Fruit fly (Drosophila melanogaster) whole organism, embryonic: ENCODE results near the gene CG12521.

ENCODE experiments used
- Adf1 ChIP-seq: fragments of 200-800 bp; sonication (Bioruptor generic); IDR thresholded peaks from 2 replicates; pipeline ENCODE4 v1.3.6; 2022; ENCODE audit warnings: missing biosample characterization, missing genetic modification characterization
- CG10267 ChIP-seq: fragments of 200-800 bp; sonication (Bioruptor generic); optimal IDR thresholded peaks from 2 replicates; lab custom pipeline; 2018; ENCODE audit warnings: missing biosample characterization, mild to moderate bottlenecking, missing genetic modification characterization, moderate library complexity
- CG10321 ChIP-seq: fragments of 200-800 bp; sonication (Bioruptor generic); IDR thresholded peaks from 2 replicates; pipeline ENCODE4 v1.3.6; 2022; ENCODE audit warnings: missing biosample characterization, missing genetic modification characterization
- CG11456 ChIP-seq: fragments of 200-800 bp; sonication (Bioruptor generic); IDR thresholded peaks from 3 replicates; pipeline ENCODE4 v1.3.6; 2022; ENCODE audit warnings: missing biosample characterization, missing genetic modification characterization
- CG11560 ChIP-seq: fragments of 200-800 bp; sonication (Bioruptor generic); IDR thresholded peaks from 3 replicates; pipeline ENCODE4 v1.3.6; 2022; ENCODE audit warnings: missing biosample characterization, missing genetic modification characterization
- CG12155 ChIP-seq: fragments of 200-800 bp; sonication (Bioruptor generic); optimal IDR thresholded peaks from 3 replicates; lab custom pipeline; 2016; ENCODE audit warnings: missing biosample characterization, missing genetic modification characterization
- CG14014 ChIP-seq: fragments of 200-800 bp; sonication (Bioruptor generic); IDR thresholded peaks from 2 replicates; pipeline ENCODE4 v1.3.6; 2022; ENCODE audit warnings: missing biosample characterization, missing genetic modification characterization
- CG14050 ChIP-seq: fragments of 200-800 bp; sonication (Bioruptor generic); IDR thresholded peaks from 3 replicates; pipeline ENCODE4 v1.3.6; 2022; ENCODE audit warnings: missing biosample characterization, missing genetic modification characterization
- CG1529 ChIP-seq: fragments of 200-800 bp; sonication (Bioruptor generic); optimal IDR thresholded peaks from 3 replicates; lab custom pipeline; 2018; ENCODE audit warnings: missing biosample characterization, missing genetic modification characterization
- CG15479 ChIP-seq: fragments of 200-800 bp; sonication (Bioruptor generic); optimal IDR thresholded peaks from 3 replicates; lab custom pipeline; 2019; ENCODE audit warnings: missing biosample characterization, mild to moderate bottlenecking, missing genetic modification characterization, moderate library complexity
- CG15514 ChIP-seq: fragments of 200-800 bp; sonication (Bioruptor generic); optimal IDR thresholded peaks from 3 replicates; lab custom pipeline; 2017; ENCODE audit warnings: missing biosample characterization, missing genetic modification characterization, mild to moderate bottlenecking, moderate library complexity, missing genetic modification reagents
- CG17385 ChIP-seq: fragments of 200-800 bp; sonication (Bioruptor generic); optimal IDR thresholded peaks from 3 replicates; lab custom pipeline; 2018; ENCODE audit warnings: missing biosample characterization, mild to moderate bottlenecking, missing genetic modification characterization
- CG17912 ChIP-seq: fragments of 200-800 bp; sonication (Bioruptor generic); optimal IDR thresholded peaks from 2 replicates; lab custom pipeline; 2018; ENCODE audit warnings: missing biosample characterization, mild to moderate bottlenecking, missing genetic modification characterization
- CG30403 ChIP-seq: fragments of 200-800 bp; sonication (Bioruptor generic); optimal IDR thresholded peaks from 3 replicates; lab custom pipeline; 2016; ENCODE audit warnings: missing biosample characterization, missing genetic modification characterization
- CG34224 ChIP-seq: fragments of 200-800 bp; sonication (Bioruptor generic); IDR thresholded peaks from 3 replicates; pipeline ENCODE4 v1.3.6; 2022; ENCODE audit warnings: missing biosample characterization, missing genetic modification characterization; ENCODE audit not compliant: partially characterized antibody
- CG34376 ChIP-seq: fragments of 200-800 bp; sonication (Bioruptor generic); optimal IDR thresholded peaks from 2 replicates; lab custom pipeline; 2018; ENCODE audit warnings: missing biosample characterization, mild to moderate bottlenecking, missing genetic modification characterization
- CG3995 ChIP-seq: fragments of 200-800 bp; sonication (Bioruptor generic); optimal IDR thresholded peaks from 3 replicates; lab custom pipeline; 2016; ENCODE audit warnings: missing biosample characterization, missing genetic modification characterization
- CG4617 ChIP-seq: fragments of 200-800 bp; sonication (Bioruptor generic); optimal IDR thresholded peaks from 3 replicates; lab custom pipeline; 2016; ENCODE audit warnings: missing biosample characterization, missing genetic modification characterization, borderline replicate concordance
- CG5180 ChIP-seq: fragments of 200-800 bp; sonication (Bioruptor generic); optimal IDR thresholded peaks from 3 replicates; lab custom pipeline; 2017; ENCODE audit warnings: missing biosample characterization, missing genetic modification characterization, mild to moderate bottlenecking, moderate library complexity, missing genetic modification reagents
- CG8388 ChIP-seq: fragments of 200-800 bp; sonication (Bioruptor generic); optimal IDR thresholded peaks from 2 replicates; lab custom pipeline; 2019; ENCODE audit warnings: missing biosample characterization, mild to moderate bottlenecking, missing genetic modification characterization, moderate library complexity
- CG9876 ChIP-seq: fragments of 200-800 bp; sonication (Bioruptor generic); optimal IDR thresholded peaks from 2 replicates; lab custom pipeline; 2016; ENCODE audit warnings: missing biosample characterization, missing genetic modification characterization
- CG9932 ChIP-seq: fragments of 200-800 bp; sonication (Bioruptor generic); IDR thresholded peaks from 2 replicates; pipeline ENCODE4 v1.3.6; 2022; ENCODE audit warnings: missing biosample characterization, missing genetic modification characterization
- Drgx ChIP-seq: fragments of 200-800 bp; sonication (Bioruptor generic); IDR thresholded peaks from 2 replicates; pipeline ENCODE4 v1.3.6; 2022; ENCODE audit warnings: missing biosample characterization, missing genetic modification characterization
- Eip74EF ChIP-seq, 2 experiments: fragments of 200-800 bp in 1 of 2; fragments of >200 bp in 1 of 2; sonication (Bioruptor generic) in 1 of 2; optimal IDR thresholded peaks; 2 replicates each; lab custom pipeline; 2017 to 2019; ENCODE audit warnings: missing biosample characterization in 2 of 2, missing genetic modification characterization in 2 of 2, mild to moderate bottlenecking in 1 of 2, moderate library complexity in 1 of 2
- HLH3B ChIP-seq: fragments of 200-800 bp; sonication (Bioruptor generic); IDR thresholded peaks from 2 replicates; pipeline ENCODE4 v1.3.6; 2022; ENCODE audit warnings: missing biosample characterization, missing genetic modification characterization
- Hr3 ChIP-seq: fragments of 200-800 bp; sonication (Bioruptor generic); optimal IDR thresholded peaks from 3 replicates; lab custom pipeline; 2016; ENCODE audit warnings: missing biosample characterization, missing genetic modification characterization
- Hr78 ChIP-seq, 2 experiments: fragments of 200-800 bp in 1 of 2; fragments of >200 bp in 1 of 2; sonication (Bioruptor generic) in 1 of 2; optimal IDR thresholded peaks; 2 replicates each; lab custom pipeline; 2017 to 2019; ENCODE audit warnings: missing biosample characterization in 2 of 2, missing genetic modification characterization in 2 of 2, mild to moderate bottlenecking in 1 of 2, moderate library complexity in 1 of 2
- Hsf ChIP-seq: fragments of 200-800 bp; sonication (Bioruptor generic); optimal IDR thresholded peaks from 3 replicates; lab custom pipeline; 2016; ENCODE audit warnings: missing biosample characterization, missing genetic modification characterization
- Max ChIP-seq: fragments of 200-800 bp; sonication (Bioruptor generic); optimal IDR thresholded peaks from 2 replicates; lab custom pipeline; 2016; ENCODE audit warnings: missing biosample characterization, mild to moderate bottlenecking, missing genetic modification characterization
- Mes4 ChIP-seq: fragments of 200-800 bp; sonication (Bioruptor generic); optimal IDR thresholded peaks from 2 replicates; lab custom pipeline; 2016; ENCODE audit warnings: missing biosample characterization, missing genetic modification characterization
- Scr ChIP-seq: fragments of 200-800 bp; sonication (Bioruptor generic); IDR thresholded peaks from 2 replicates; pipeline ENCODE4 v1.3.6; 2022; ENCODE audit warnings: missing biosample characterization, missing genetic modification characterization; ENCODE audit not compliant: partially characterized antibody
- Sry-β ChIP-seq: fragments of 200-800 bp; sonication (Bioruptor generic); optimal IDR thresholded peaks from 2 replicates; lab custom pipeline; 2018; ENCODE audit warnings: missing biosample characterization, mild to moderate bottlenecking, missing genetic modification characterization, moderate library complexity
- abd-A ChIP-seq: fragments of 200-800 bp; sonication (Bioruptor generic); optimal IDR thresholded peaks from 3 replicates; lab custom pipeline; 2019; ENCODE audit warnings: missing biosample characterization, mild to moderate bottlenecking, missing genetic modification characterization, moderate library complexity
- al ChIP-seq: fragments of 200-800 bp; sonication (Bioruptor generic); IDR thresholded peaks from 2 replicates; pipeline ENCODE4 v1.3.6; 2022; ENCODE audit warnings: missing biosample characterization, missing genetic modification characterization
- ara ChIP-seq: fragments of 200-800 bp; sonication (Bioruptor generic); IDR thresholded peaks from 2 replicates; pipeline ENCODE4 v1.3.6; 2022; ENCODE audit warnings: missing biosample characterization, missing genetic modification characterization
- cwo ChIP-seq: fragments of 200-800 bp; sonication (Bioruptor generic); optimal IDR thresholded peaks from 3 replicates; lab custom pipeline; 2017; ENCODE audit warnings: missing biosample characterization, missing genetic modification characterization, mild to moderate bottlenecking, moderate library complexity, missing genetic modification reagents
- esg ChIP-seq: fragments of 200-800 bp; sonication (Bioruptor generic); conservative IDR thresholded peaks from 2 replicates; pipeline ENCODE4 v1.3.6; 2022; ENCODE audit warnings: missing biosample characterization, missing genetic modification characterization
- gem ChIP-seq: fragments of 200-800 bp; sonication (Bioruptor generic); optimal IDR thresholded peaks from 2 replicates; lab custom pipeline; 2019; ENCODE audit warnings: missing biosample characterization, mild to moderate bottlenecking, missing genetic modification characterization, moderate library complexity
- grau ChIP-seq: fragments of 200-800 bp; optimal IDR thresholded peaks from 3 replicates; lab custom pipeline; 2019; ENCODE audit warnings: missing biosample characterization, mild to moderate bottlenecking, missing genetic modification characterization, moderate library complexity
- gro ChIP-seq: fragments of 200-800 bp; sonication (Bioruptor generic); optimal IDR thresholded peaks from 2 replicates; lab custom pipeline; 2016; ENCODE audit warnings: missing biosample characterization, missing genetic modification characterization
- kay ChIP-seq: fragments of 200-800 bp; sonication (Bioruptor generic); optimal IDR thresholded peaks from 2 replicates; lab custom pipeline; 2016; ENCODE audit warnings: missing biosample characterization, missing genetic modification characterization
- nerfin-1 ChIP-seq: fragments of 200-800 bp; sonication (Bioruptor generic); optimal IDR thresholded peaks from 3 replicates; lab custom pipeline; 2019; ENCODE audit warnings: missing biosample characterization, mild to moderate bottlenecking, missing genetic modification characterization, moderate library complexity
- org-1 ChIP-seq: fragments of 200-800 bp; sonication (Bioruptor generic); optimal IDR thresholded peaks from 2 replicates; lab custom pipeline; 2017; ENCODE audit warnings: missing biosample characterization, missing genetic modification characterization
- repo ChIP-seq: fragments of 200-800 bp; sonication (Bioruptor generic); optimal IDR thresholded peaks from 2 replicates; lab custom pipeline; 2016; ENCODE audit warnings: missing biosample characterization, missing genetic modification characterization
- row ChIP-seq: fragments of 200-800 bp; sonication (Bioruptor generic); IDR thresholded peaks from 3 replicates; pipeline ENCODE4 v1.3.6; 2022; ENCODE audit warnings: missing biosample characterization, missing genetic modification characterization
- sim ChIP-seq: fragments of 200-800 bp; sonication (Bioruptor generic); IDR thresholded peaks from 2 replicates; pipeline ENCODE4 v1.3.6; 2022; ENCODE audit warnings: missing biosample characterization, missing genetic modification characterization
- sqz ChIP-seq: fragments of 200-800 bp; sonication (Bioruptor generic); optimal IDR thresholded peaks from 3 replicates; lab custom pipeline; 2018; ENCODE audit warnings: missing biosample characterization, mild to moderate bottlenecking, missing genetic modification characterization
- usp ChIP-seq: fragments of >200 bp; optimal IDR thresholded peaks from 2 replicates; lab custom pipeline; 2017; ENCODE audit warnings: missing biosample characterization, missing genetic modification characterization

Gene CG12521

DNA sequence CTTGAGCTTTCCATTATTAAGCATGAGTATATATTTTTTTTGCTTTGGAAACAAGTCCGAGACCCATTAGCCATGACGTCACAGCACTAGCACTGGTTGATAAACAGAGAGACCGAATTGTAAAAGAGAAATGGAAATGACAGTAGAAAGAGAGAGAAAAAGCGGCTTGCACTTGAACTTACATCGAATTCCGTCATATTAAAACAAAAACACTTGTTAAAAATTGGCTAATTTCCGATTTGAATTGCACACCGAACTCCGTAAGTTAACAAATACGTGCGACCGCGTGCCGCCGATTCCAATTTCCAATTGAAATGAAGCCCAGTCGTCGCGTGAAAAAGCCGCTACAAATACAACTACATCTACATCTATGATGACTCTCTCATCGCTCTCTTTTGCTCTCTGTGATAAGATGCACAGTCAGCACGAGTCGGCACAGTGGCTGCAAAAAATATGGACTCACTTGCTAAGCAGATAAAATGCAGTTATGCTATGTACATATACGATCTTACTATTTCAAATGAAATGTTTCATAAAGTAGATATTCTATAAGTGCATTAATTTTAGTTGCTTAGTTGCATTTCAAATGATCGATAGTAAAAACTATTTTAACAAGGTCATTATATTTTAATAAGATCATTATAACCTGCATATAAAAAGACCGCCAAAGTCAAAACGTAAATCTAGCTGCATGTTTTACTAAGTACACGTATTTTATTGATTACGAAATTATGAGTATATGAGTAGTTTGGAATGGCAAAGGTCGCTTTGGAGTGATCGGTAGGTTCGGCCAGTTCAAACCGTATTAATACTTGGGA is 27.8 kb downstream of the CG12521 start (continued):
- TF ChIP-seq CG1529 (GFP tag; lab: Kevin White, UChicago) (no peak), CG10321 (GFP tag; lab: Robert Waterston, UW) (0 out of 2 replicates have a peak, but pooled peaks have one; percentile 22), CG14050 (GFP tag; lab: Robert Waterston, UW) (no peak), Hr78 (GFP tag; optimal IDR thresholded peaks at IDR 0.05; lab: Kevin White, UChicago) (peak in 1 of 2 experiments; percentile 85), Drgx (GFP tag; lab: Robert Waterston, UW) (peak; percentile 56; the same call in 1 of the 2 replicates), Max (GFP tag; lab: Kevin White, UChicago) (peak; percentile 27), CG10267 (tag; lab: Kevin White, UChicago) (peak; percentile 11), ara (GFP tag; lab: Robert Waterston, UW) (no peak), Sry-β (no peak), CG34224 (GFP tag; lab: Robert Waterston, UW) (no peak), sqz (GFP tag; lab: Kevin White, UChicago) (peak; percentile 72), HLH3B (GFP tag; lab: Robert Waterston, UW) (peak; percentile 42; the same call in 1 of the 2 replicates), esg (GFP tag; lab: Robert Waterston, UW) (no peak), CG17385 (GFP tag; lab: Kevin White, UChicago) (peak; percentile 29), CG5180 (GFP tag; lab: Kevin White, UChicago) (no peak), gro (GFP tag; lab: Kevin White, UChicago) (no peak), CG9876 (GFP tag; lab: Kevin White, UChicago) (no peak), row (GFP tag; lab: Robert Waterston, UW) (peak; percentile 78), CG11560 (tag; lab: Robert Waterston, UW) (no peak), CG4617 (GFP tag; lab: Kevin White, UChicago) (no peak), Scr (GFP tag; lab: Robert Waterston, UW) (peak; percentile 19; the same call in 1 of the 2 replicates), CG11456 (GFP tag; lab: Robert Waterston, UW) (peak; percentile 55; the same call in 1 of the 3 replicates), Hr3 (GFP tag; lab: Kevin White, UChicago) (peak; percentile 10), usp (GFP tag; lab: Kevin White, UChicago) (no peak), Mes4 (GFP tag; lab: Kevin White, UChicago) (no peak), gem (tag; lab: Kevin White, UChicago) (no peak), CG8388 (GFP tag; lab: Kevin White, UChicago) (peak; percentile 100), CG34376 (GFP tag; lab: Kevin White, UChicago) (peak; percentile 68), CG15514 (no peak), Eip74EF (GFP tag; optimal IDR thresholded peaks at IDR 0.05; lab: Kevin White, UChicago) (peak in 1 of 2 experiments; percentile 47), al (GFP tag; lab: Robert Waterston, UW) (no peak), CG14014 (peak; percentile 62; the same call in 1 of the 2 replicates), abd-A (tag; lab: Kevin White, UChicago) (no peak), CG15479 (no peak), grau (tag; lab: Kevin White, UChicago) (peak; percentile 53), org-1 (GFP tag; lab: Kevin White, UChicago) (no peak), CG12155 (GFP tag; lab: Kevin White, UChicago) (no peak), Hsf (GFP tag; lab: Kevin White, UChicago) (peak; percentile 41), CG30403 (GFP tag; lab: Kevin White, UChicago) (peak; percentile 11), sim (GFP tag; lab: Robert Waterston, UW) (no peak), CG17912 (no peak), CG3995 (GFP tag; lab: Kevin White, UChicago) (no peak), cwo (GFP tag; lab: Kevin White, UChicago) (peak; percentile 86), Adf1 (GFP tag; lab: Robert Waterston, UW) (no peak), CG9932 (GFP tag; lab: Robert Waterston, UW) (peak; percentile 55), repo (GFP tag; lab: Kevin White, UChicago) (no peak), kay (GFP tag; lab: Kevin White, UChicago) (peak; percentile 69), nerfin-1 (tag; lab: Kevin White, UChicago) (peak; percentile 45)
